Worm (Caenorhabditis elegans) whole organism, young adult: ENCODE measurements around the gene B0244.6.

ENCODE experiments used
- B0035.1 ChIP-seq: sonication (generic microtip); optimal IDR thresholded peaks from 2 replicates; lab custom pipeline; 2016; ENCODE audit warnings: missing genetic modification characterization, mild to moderate bottlenecking, missing compliant biosample characterization, missing genotype, missing genetic modification reagents
- C06A6.2 ChIP-seq: fragments of 200-800 bp; sonication (Bioruptor generic); conservative IDR thresholded peaks from 2 replicates; pipeline ENCODE4 v1.3.6; 2022; ENCODE audit warnings: missing genetic modification characterization, missing compliant biosample characterization
- C17E4.6 ChIP-seq: fragments of 200-800 bp; sonication (Bioruptor generic); IDR thresholded peaks from 2 replicates; pipeline ENCODE4 v1.3.6; 2022; ENCODE audit warnings: missing genetic modification reagents, missing genetic modification characterization, missing compliant biosample characterization
- D2030.7 ChIP-seq: fragments of 200-800 bp; sonication (Bioruptor generic); IDR thresholded peaks from 2 replicates; pipeline ENCODE4 v1.3.6; 2022; ENCODE audit warnings: missing genetic modification reagents, missing genetic modification characterization, missing compliant biosample characterization
- F10E7.11 ChIP-seq: sonication (generic microtip); optimal IDR thresholded peaks from 2 replicates; lab custom pipeline; 2017; ENCODE audit warnings: mild to moderate bottlenecking, missing genetic modification characterization, moderate library complexity, missing compliant biosample characterization
- F22D6.2 ChIP-seq: sonication (generic microtip); optimal IDR thresholded peaks from 2 replicates; lab custom pipeline; 2016; ENCODE audit warnings: mild to moderate bottlenecking, missing genetic modification characterization, missing compliant biosample characterization
- F39B2.1 ChIP-seq: fragments of 200-800 bp; sonication (Bioruptor generic); IDR thresholded peaks from 2 replicates; pipeline ENCODE4 v1.3.6; 2022; ENCODE audit warnings: missing genetic modification reagents, missing genetic modification characterization, missing compliant biosample characterization
- F49E8.2 ChIP-seq: sonication (generic microtip); optimal IDR thresholded peaks from 3 replicates; lab custom pipeline; 2017; ENCODE audit warnings: missing genetic modification characterization, mild to moderate bottlenecking, missing compliant biosample characterization, antibody characterized with exemption, moderate library complexity; ENCODE audit not compliant: insufficient read depth
- F52B5.7 ChIP-seq: sonication (generic microtip); optimal IDR thresholded peaks from 2 replicates; lab custom pipeline; 2016; ENCODE audit warnings: mild to moderate bottlenecking, missing genetic modification characterization, missing compliant biosample characterization
- F55B11.4 ChIP-seq: sonication (generic microtip); optimal IDR thresholded peaks from 2 replicates; lab custom pipeline; 2016; ENCODE audit warnings: missing compliant biosample characterization, missing genetic modification characterization, borderline replicate concordance; ENCODE audit not compliant: insufficient read depth
- T07F8.4 ChIP-seq: sonication (generic microtip); optimal IDR thresholded peaks from 2 replicates; lab custom pipeline; 2016; ENCODE audit warnings: mild to moderate bottlenecking, missing genetic modification characterization, moderate library complexity, missing compliant biosample characterization
- T26A5.8 ChIP-seq: sonication (generic microtip); optimal IDR thresholded peaks from 2 replicates; lab custom pipeline; 2016; ENCODE audit warnings: missing genetic modification characterization, missing compliant biosample characterization
- atf-7 ChIP-seq: sonication (generic microtip); optimal IDR thresholded peaks from 2 replicates; lab custom pipeline; 2017; ENCODE audit warnings: mild to moderate bottlenecking, missing genetic modification characterization, missing compliant biosample characterization
- attf-5 ChIP-seq: fragments of 200-800 bp; sonication (Bioruptor generic); optimal IDR thresholded peaks from 2 replicates; lab custom pipeline; 2018; ENCODE audit warnings: mild to moderate bottlenecking, missing genetic modification characterization, missing compliant biosample characterization
- attf-6 ChIP-seq: fragments of 200-800 bp; sonication (Bioruptor generic); IDR thresholded peaks from 2 replicates; pipeline ENCODE4 v1.3.6; 2022; ENCODE audit warnings: missing genetic modification reagents, missing genetic modification characterization, missing compliant biosample characterization
- bed-1 ChIP-seq: fragments of 200-800 bp; sonication (Bioruptor generic); IDR thresholded peaks from 2 replicates; pipeline ENCODE4 v1.3.6; 2022; ENCODE audit warnings: missing genetic modification reagents, missing genetic modification characterization, missing compliant biosample characterization
- ceh-100 ChIP-seq: fragments of 200-800 bp; sonication (Bioruptor generic); IDR thresholded peaks from 2 replicates; pipeline ENCODE4 v1.3.6; 2022; ENCODE audit warnings: missing genetic modification reagents, missing genetic modification characterization, missing compliant biosample characterization
- ceh-27 ChIP-seq: fragments of 200-800 bp; sonication (Bioruptor generic); optimal IDR thresholded peaks from 2 replicates; lab custom pipeline; 2018; ENCODE audit warnings: mild to moderate bottlenecking, missing genetic modification characterization, moderate library complexity, missing compliant biosample characterization
- ceh-58 ChIP-seq: fragments of 200-800 bp; sonication (Bioruptor generic); IDR thresholded peaks from 2 replicates; pipeline ENCODE4 v1.3.6; 2022; ENCODE audit warnings: missing genetic modification characterization, missing compliant biosample characterization
- ceh-79 ChIP-seq: sonication (generic microtip); optimal IDR thresholded peaks from 2 replicates; lab custom pipeline; 2017; ENCODE audit warnings: mild to moderate bottlenecking, missing genetic modification characterization, missing compliant biosample characterization
- ceh-91 ChIP-seq: fragments of 200-800 bp; sonication (Bioruptor generic); IDR thresholded peaks from 2 replicates; pipeline ENCODE4 v1.3.6; 2022; ENCODE audit warnings: missing genetic modification reagents, missing genetic modification characterization, missing compliant biosample characterization
- die-1 ChIP-seq: sonication (generic microtip); optimal IDR thresholded peaks from 2 replicates; lab custom pipeline; 2016; ENCODE audit warnings: missing genotype, mild to moderate bottlenecking, missing genetic modification characterization, missing compliant biosample characterization
- dpff-1 ChIP-seq: sonication (generic microtip); optimal IDR thresholded peaks from 2 replicates; lab custom pipeline; 2017; ENCODE audit warnings: mild to moderate bottlenecking, missing genetic modification characterization, missing compliant biosample characterization
- dpl-1 ChIP-seq: fragments of 150-350 bp; optimal IDR thresholded peaks from 2 replicates; lab custom pipeline; 2014; ENCODE audit warnings: missing biosample characterization, missing genetic modification reagents, missing genetic modification characterization
- egl-18 ChIP-seq: fragments of 200-800 bp; sonication (Bioruptor generic); IDR thresholded peaks from 2 replicates; pipeline ENCODE4 v1.3.6; 2022; ENCODE audit warnings: missing genetic modification reagents, missing genetic modification characterization, missing compliant biosample characterization
- hlh-12 ChIP-seq: sonication (generic microtip); optimal IDR thresholded peaks from 2 replicates; lab custom pipeline; 2016; ENCODE audit warnings: missing genetic modification characterization, missing compliant biosample characterization
- hlh-26 ChIP-seq: fragments of 200-800 bp; sonication (Bioruptor generic); conservative IDR thresholded peaks from 2 replicates; pipeline ENCODE4 v1.3.6; 2022; ENCODE audit warnings: missing genetic modification reagents, missing genetic modification characterization, missing compliant biosample characterization
- hmg-1.2 ChIP-seq: fragments of 200-800 bp; sonication (Bioruptor generic); IDR thresholded peaks from 2 replicates; pipeline ENCODE4 v1.3.6; 2022; ENCODE audit warnings: missing genetic modification reagents, missing genetic modification characterization, missing compliant biosample characterization
- let-607 ChIP-seq, 2 experiments: fragments of 200-800 bp in 1 of 2; sonication (Bioruptor generic) in 1 of 2; sonication (generic microtip) in 1 of 2; optimal IDR thresholded peaks; 2 replicates each; lab custom pipeline; 2016 to 2018; ENCODE audit warnings: mild to moderate bottlenecking in 2 of 2, missing compliant biosample characterization in 2 of 2, missing genetic modification characterization in 2 of 2, moderate library complexity in 2 of 2, missing genotype in 1 of 2
- lin-35 ChIP-seq, 3 experiments: fragments of 150-350 bp in 2 of 3; sonication (generic microtip) in 1 of 3; optimal IDR thresholded peaks; 2 replicates each; lab custom pipeline; 2014 to 2018; ENCODE audit warnings: missing biosample characterization in 3 of 3, missing genetic modification characterization in 3 of 3, missing genetic modification reagents in 3 of 3
- lin-40 ChIP-seq: sonication (generic microtip); optimal IDR thresholded peaks from 2 replicates; lab custom pipeline; 2016; ENCODE audit warnings: missing genetic modification characterization, mild to moderate bottlenecking, missing compliant biosample characterization, missing genotype, missing genetic modification reagents
- lin-54 ChIP-seq: fragments of 200-800 bp; sonication (Bioruptor generic); optimal IDR thresholded peaks from 2 replicates; lab custom pipeline; 2018; ENCODE audit warnings: mild to moderate bottlenecking, missing genetic modification characterization, missing compliant biosample characterization
- lsl-1 ChIP-seq: fragments of 200-800 bp; sonication (Bioruptor generic); optimal IDR thresholded peaks from 2 replicates; lab custom pipeline; 2018; ENCODE audit warnings: mild to moderate bottlenecking, missing genetic modification characterization, moderate library complexity, missing compliant biosample characterization
- mcd-1 ChIP-seq: fragments of 200-800 bp; sonication (Bioruptor generic); IDR thresholded peaks from 2 replicates; pipeline ENCODE4 v1.3.6; 2022; ENCODE audit warnings: missing genetic modification reagents, missing genetic modification characterization, missing compliant biosample characterization
- mxl-1 ChIP-seq: sonication (generic microtip); optimal IDR thresholded peaks from 2 replicates; lab custom pipeline; 2016; ENCODE audit warnings: missing genetic modification characterization, missing compliant biosample characterization
- nfya-1 ChIP-seq: sonication (generic microtip); optimal IDR thresholded peaks from 2 replicates; lab custom pipeline; 2017; ENCODE audit warnings: antibody characterized with exemption, missing compliant biosample characterization, missing genetic modification characterization, borderline replicate concordance; ENCODE audit not compliant: insufficient read depth
- nhr-120 ChIP-seq: fragments of 200-800 bp; sonication (Bioruptor generic); IDR thresholded peaks from 2 replicates; pipeline ENCODE4 v1.3.6; 2022; ENCODE audit warnings: missing genetic modification characterization, missing compliant biosample characterization
- nhr-179 ChIP-seq: sonication (generic microtip); optimal IDR thresholded peaks from 2 replicates; lab custom pipeline; 2016; ENCODE audit warnings: mild to moderate bottlenecking, missing genetic modification characterization, missing compliant biosample characterization
- nhr-27 ChIP-seq: fragments of 200-800 bp; sonication (Bioruptor generic); optimal IDR thresholded peaks from 2 replicates; lab custom pipeline; 2018; ENCODE audit warnings: mild to moderate bottlenecking, missing genetic modification characterization, moderate library complexity, missing compliant biosample characterization
- nhr-80 ChIP-seq: sonication (generic microtip); optimal IDR thresholded peaks from 2 replicates; lab custom pipeline; 2016; ENCODE audit warnings: missing genetic modification characterization, missing compliant biosample characterization
- nhr-90 ChIP-seq: sonication (generic microtip); optimal IDR thresholded peaks from 2 replicates; lab custom pipeline; 2016; ENCODE audit warnings: missing genotype, mild to moderate bottlenecking, missing genetic modification characterization, missing compliant biosample characterization
- pbrm-1 ChIP-seq: fragments of 200-800 bp; sonication (Bioruptor generic); IDR thresholded peaks from 2 replicates; pipeline ENCODE4 v1.3.6; 2022; ENCODE audit warnings: missing genetic modification reagents, missing genetic modification characterization, missing compliant biosample characterization
- sdz-38 ChIP-seq: sonication (generic microtip); optimal IDR thresholded peaks from 2 replicates; lab custom pipeline; 2016; ENCODE audit warnings: missing genotype, missing genetic modification characterization, missing compliant biosample characterization
- snpc-3.4 ChIP-seq: sonication (generic microtip); optimal IDR thresholded peaks from 2 replicates; lab custom pipeline; 2017; ENCODE audit warnings: missing genetic modification characterization, mild to moderate bottlenecking, missing compliant biosample characterization, antibody characterized with exemption, moderate library complexity, missing genotype, missing genetic modification reagents
- sptf-2 ChIP-seq: fragments of 200-800 bp; sonication (Bioruptor generic); optimal IDR thresholded peaks from 2 replicates; lab custom pipeline; 2018; ENCODE audit warnings: mild to moderate bottlenecking, missing genetic modification characterization, missing compliant biosample characterization
- tbp1 ChIP-seq: fragments of 200-800 bp; sonication (Bioruptor generic); optimal IDR thresholded peaks from 2 replicates; lab custom pipeline; 2018; ENCODE audit warnings: mild to moderate bottlenecking, missing genetic modification characterization, missing compliant biosample characterization
- tbx-9 ChIP-seq: sonication (generic microtip); optimal IDR thresholded peaks from 2 replicates; lab custom pipeline; 2016; ENCODE audit warnings: borderline replicate concordance, missing genetic modification characterization, inconsistent platforms, missing compliant biosample characterization
- zfh-2 ChIP-seq: fragments of 200-800 bp; sonication (Bioruptor generic); conservative IDR thresholded peaks from 2 replicates; pipeline ENCODE4 v1.3.6; 2022; ENCODE audit warnings: missing genetic modification reagents, missing genetic modification characterization, missing compliant biosample characterization
- ztf-22 ChIP-seq: fragments of 200-800 bp; sonication (Bioruptor generic); optimal IDR thresholded peaks from 2 replicates; lab custom pipeline; 2018; ENCODE audit warnings: mild to moderate bottlenecking, missing genetic modification characterization, moderate library complexity, missing compliant biosample characterization

The B0244.6 gene

DNA sequence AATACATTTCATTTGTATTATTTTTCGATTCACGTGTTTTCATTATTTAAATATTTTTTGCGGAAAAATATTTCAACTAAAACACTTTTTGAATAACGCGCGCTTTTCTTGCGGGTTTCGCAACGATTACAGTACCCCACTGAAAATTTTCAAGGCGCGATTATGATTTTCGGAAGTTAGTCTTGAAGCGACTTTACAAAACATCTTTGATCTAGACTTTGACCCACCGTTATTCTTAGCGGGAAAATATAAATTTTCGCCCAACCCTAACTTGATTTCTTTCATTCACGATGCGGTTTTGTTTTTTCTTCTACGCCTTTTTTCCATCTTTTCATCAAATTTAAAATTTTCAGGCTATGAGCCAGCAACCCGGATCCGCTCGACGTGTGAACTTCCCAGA lies 10.0 kb upstream of the B0244.6 start, which contains the start of gene egg-1 (continued):
- TF ChIP-seq zfh-2 (no peak), ceh-27 (GFP tag; lab: Kevin White, UChicago) (no peak), hmg-1.2 (GFP tag; lab: Robert Waterston, UW) (peak; percentile 61), T07F8.4 (tag; lab: Kevin White, UChicago) (no peak), nhr-120 (GFP tag; lab: Robert Waterston, UW) (no peak), F55B11.4 (tag; lab: Kevin White, UChicago) (no peak), tbp1 (GFP tag; lab: Kevin White, UChicago) (peak; percentile 65), lin-40 (no peak), F39B2.1 (no peak), lin-54 (GFP tag; lab: Kevin White, UChicago) (peak; percentile 95), mxl-1 (tag; lab: Kevin White, UChicago) (no peak), pbrm-1 (GFP tag; lab: Robert Waterston, UW) (peak; percentile 67), ceh-58 (GFP tag; lab: Robert Waterston, UW) (no peak), ceh-100 (peak; percentile 53), hlh-12 (tag; lab: Kevin White, UChicago) (no peak), snpc-3.4 (tag; lab: Kevin White, UChicago) (peak; percentile 93), nhr-27 (tag; lab: Kevin White, UChicago) (no peak), F49E8.2 (tag; lab: Kevin White, UChicago) (peak; percentile 92), tbx-9 (tag; lab: Kevin White, UChicago) (no peak), lsl-1 (GFP tag; lab: Kevin White, UChicago) (peak; percentile 98), ceh-91 (GFP tag; lab: Robert Waterston, UW) (peak; percentile 96), nhr-179 (tag; lab: Kevin White, UChicago) (no peak), D2030.7 (GFP tag; lab: Robert Waterston, UW) (peak; percentile 93), sptf-2 (GFP tag; lab: Kevin White, UChicago) (no peak), atf-7 (tag; lab: Kevin White, UChicago) (no peak), mcd-1 (GFP tag; lab: Robert Waterston, UW) (peak; percentile 72), dpl-1 (GFP tag; lab: Kevin White, UChicago) (peak; percentile 95), F52B5.7 (no peak), let-607 (tag; optimal IDR thresholded peaks at IDR 0.05; lab: Kevin White, UChicago) (no peak), hlh-26 (no peak), C17E4.6 (GFP tag; lab: Robert Waterston, UW) (no peak; the same call in 1 of the 2 replicates), sdz-38 (tag; lab: Kevin White, UChicago) (no peak), bed-1 (GFP tag; lab: Robert Waterston, UW) (no peak), nfya-1 (tag; lab: Kevin White, UChicago) (no peak), dpff-1 (tag; lab: Kevin White, UChicago) (no peak), lin-35 (GFP tag; optimal IDR thresholded peaks at IDR 0.05; lab: Kevin White, UChicago) (peak in 2 of 3 experiments; percentile 51 to 62), F22D6.2 (no peak), T26A5.8 (no peak), C06A6.2 (GFP tag; lab: Robert Waterston, UW) (no peak), B0035.1 (tag; lab: Kevin White, UChicago) (no peak), egl-18 (GFP tag; lab: Robert Waterston, UW) (no peak), ztf-22 (GFP tag; lab: Kevin White, UChicago) (no peak), die-1 (tag; lab: Kevin White, UChicago) (no peak), attf-6 (GFP tag; lab: Robert Waterston, UW) (0 out of 2 replicates have a peak, but pooled peaks have one; percentile 21), nhr-80 (tag; lab: Kevin White, UChicago) (no peak), ceh-79 (no peak), attf-5 (GFP tag; lab: Kevin White, UChicago) (no peak), nhr-90 (no peak), F10E7.11 (tag; lab: Kevin White, UChicago) (no peak)
